Worm (Caenorhabditis elegans) whole organism, late embryonic: ENCODE data around the gene C16C8.26.

Source experiments
- C08G9.2 ChIP-seq: sonication (generic microtip); optimal IDR thresholded peaks from 2 replicates; lab custom pipeline; 2016; ENCODE audit warnings: mild to moderate bottlenecking, missing genetic modification characterization, moderate library complexity, missing compliant biosample characterization
- F13H6.1 ChIP-seq: sonication (generic microtip); optimal IDR thresholded peaks from 2 replicates; lab custom pipeline; 2016; ENCODE audit warnings: missing genetic modification characterization, missing compliant biosample characterization
- K09A11.1 ChIP-seq: sonication (generic microtip); optimal IDR thresholded peaks from 2 replicates; lab custom pipeline; 2017; ENCODE audit warnings: antibody characterized with exemption, mild to moderate bottlenecking, missing genetic modification characterization, missing compliant biosample characterization; ENCODE audit not compliant: insufficient read depth
- Y22D7AL.16 ChIP-seq: sonication (generic microtip); optimal IDR thresholded peaks from 2 replicates; lab custom pipeline; 2016; ENCODE audit warnings: missing genetic modification characterization, missing compliant biosample characterization
- ahr-1 ChIP-seq: sonication (generic microtip); optimal IDR thresholded peaks from 2 replicates; lab custom pipeline; 2016; ENCODE audit warnings: missing genetic modification characterization, missing compliant biosample characterization
- ceh-18 ChIP-seq: sonication (generic microtip); optimal IDR thresholded peaks from 2 replicates; lab custom pipeline; 2016; ENCODE audit warnings: missing genetic modification characterization, missing compliant biosample characterization
- ceh-19 ChIP-seq: fragments of 200-800 bp; sonication (Bioruptor generic); optimal IDR thresholded peaks from 2 replicates; lab custom pipeline; 2018; ENCODE audit warnings: mild to moderate bottlenecking, missing genetic modification characterization, missing compliant biosample characterization
- ceh-2 ChIP-seq: sonication (generic microtip); optimal IDR thresholded peaks from 2 replicates; lab custom pipeline; 2016; ENCODE audit warnings: missing genotype, missing genetic modification characterization, missing compliant biosample characterization
- ceh-24 ChIP-seq: sonication (generic microtip); optimal IDR thresholded peaks from 2 replicates; lab custom pipeline; 2016; ENCODE audit warnings: mild to moderate bottlenecking, missing genetic modification characterization, missing compliant biosample characterization
- ceh-48 ChIP-seq: sonication (generic microtip); optimal IDR thresholded peaks from 2 replicates; lab custom pipeline; 2016; ENCODE audit warnings: missing genetic modification characterization, inconsistent platforms, missing compliant biosample characterization
- ceh-6 ChIP-seq: fragments of 200-800 bp; sonication (Bioruptor generic); optimal IDR thresholded peaks from 2 replicates; lab custom pipeline; 2018; ENCODE audit warnings: mild to moderate bottlenecking, missing genetic modification characterization, missing compliant biosample characterization
- dmd-4 ChIP-seq: sonication (generic microtip); optimal IDR thresholded peaks from 2 replicates; lab custom pipeline; 2016; ENCODE audit warnings: borderline replicate concordance, missing genetic modification characterization, missing compliant biosample characterization
- dve-1 ChIP-seq: sonication (generic microtip); optimal IDR thresholded peaks from 2 replicates; lab custom pipeline; 2017; ENCODE audit warnings: antibody characterized with exemption, mild to moderate bottlenecking, missing genetic modification characterization, missing compliant biosample characterization
- elt-4 ChIP-seq: sonication (generic microtip); optimal IDR thresholded peaks from 2 replicates; lab custom pipeline; 2016; ENCODE audit warnings: missing genetic modification characterization, missing compliant biosample characterization
- fax-1 ChIP-seq: sonication (generic microtip); optimal IDR thresholded peaks from 2 replicates; lab custom pipeline; 2016; ENCODE audit warnings: missing genotype, missing genetic modification characterization, missing compliant biosample characterization
- fkh-6 ChIP-seq: sonication (generic microtip); optimal IDR thresholded peaks from 2 replicates; lab custom pipeline; 2016; ENCODE audit warnings: missing genetic modification characterization, missing compliant biosample characterization
- gmeb-2 ChIP-seq: sonication (generic microtip); optimal IDR thresholded peaks from 2 replicates; lab custom pipeline; 2016; ENCODE audit warnings: missing genetic modification characterization, inconsistent platforms, missing compliant biosample characterization
- hlh-13 ChIP-seq: fragments of 200-800 bp; sonication (Bioruptor generic); optimal IDR thresholded peaks from 2 replicates; lab custom pipeline; 2018; ENCODE audit warnings: mild to moderate bottlenecking, missing genetic modification characterization, missing compliant biosample characterization
- lim-6 ChIP-seq: sonication (generic microtip); optimal IDR thresholded peaks from 2 replicates; lab custom pipeline; 2016; ENCODE audit warnings: missing genetic modification characterization, missing compliant biosample characterization
- lin-11 ChIP-seq: fragments of 200-800 bp; sonication (Bioruptor generic); optimal IDR thresholded peaks from 2 replicates; lab custom pipeline; 2018; ENCODE audit warnings: mild to moderate bottlenecking, missing genetic modification characterization, missing compliant biosample characterization
- madf-2 ChIP-seq: sonication (generic microtip); optimal IDR thresholded peaks from 2 replicates; lab custom pipeline; 2017; ENCODE audit warnings: missing genetic modification characterization, missing compliant biosample characterization
- mec-3 ChIP-seq: sonication (generic microtip); optimal IDR thresholded peaks from 2 replicates; lab custom pipeline; 2016; ENCODE audit warnings: borderline replicate concordance, missing genetic modification characterization, missing compliant biosample characterization
- nhr-11 ChIP-seq: fragments of 150-350 bp; optimal IDR thresholded peaks from 2 replicates; lab custom pipeline; 2014; ENCODE audit warnings: missing biosample characterization, missing genetic modification characterization
- odd-2 ChIP-seq: sonication (generic microtip); optimal IDR thresholded peaks from 2 replicates; lab custom pipeline; 2017; ENCODE audit warnings: antibody characterized with exemption, mild to moderate bottlenecking, missing genetic modification characterization, missing compliant biosample characterization
- pag-3 ChIP-seq: sonication (generic microtip); optimal IDR thresholded peaks from 2 replicates; lab custom pipeline; 2016; ENCODE audit warnings: missing compliant biosample characterization, missing genetic modification characterization, borderline replicate concordance
- pha-2 ChIP-seq: sonication (generic microtip); optimal IDR thresholded peaks from 2 replicates; lab custom pipeline; 2017; ENCODE audit warnings: mild to moderate bottlenecking, missing genetic modification characterization, missing compliant biosample characterization
- pha-4 ChIP-seq: fragments of 150-350 bp; optimal IDR thresholded peaks from 2 replicates; lab custom pipeline; 2018; ENCODE audit warnings: missing biosample characterization, missing genetic modification reagents, missing genetic modification characterization
- pros-1 ChIP-seq: fragments of 150-350 bp; optimal IDR thresholded peaks from 2 replicates; lab custom pipeline; 2014; ENCODE audit warnings: missing biosample characterization, missing genetic modification reagents, missing genetic modification characterization
- rnt-1 ChIP-seq: sonication (generic microtip); optimal IDR thresholded peaks from 2 replicates; lab custom pipeline; 2016; ENCODE audit warnings: missing genetic modification characterization, missing compliant biosample characterization
- sdc-2 ChIP-seq: sonication (generic microtip); optimal IDR thresholded peaks from 2 replicates; lab custom pipeline; 2016; ENCODE audit warnings: missing genotype, missing genetic modification characterization, missing compliant biosample characterization
- sox-4 ChIP-seq: sonication (generic microtip); optimal IDR thresholded peaks from 2 replicates; lab custom pipeline; 2017; ENCODE audit warnings: mild to moderate bottlenecking, missing genetic modification characterization, inconsistent platforms, missing compliant biosample characterization
- tbx-2 ChIP-seq: sonication (generic microtip); optimal IDR thresholded peaks from 2 replicates; lab custom pipeline; 2016; ENCODE audit warnings: missing genetic modification characterization, missing compliant biosample characterization
- unc-42 ChIP-seq: sonication (generic microtip); optimal IDR thresholded peaks from 2 replicates; lab custom pipeline; 2016; ENCODE audit warnings: missing genotype, missing genetic modification characterization, missing compliant biosample characterization
- unc-86 ChIP-seq: sonication (generic microtip); optimal IDR thresholded peaks from 2 replicates; lab custom pipeline; 2016; ENCODE audit warnings: missing genetic modification characterization, missing compliant biosample characterization
- zip-5 ChIP-seq: sonication (generic microtip); optimal IDR thresholded peaks from 2 replicates; lab custom pipeline; 2016; ENCODE audit warnings: missing genetic modification characterization, missing compliant biosample characterization
- ztf-16 ChIP-seq: sonication (generic microtip); optimal IDR thresholded peaks from 2 replicates; lab custom pipeline; 2017; ENCODE audit warnings: missing genetic modification characterization, missing compliant biosample characterization

The C16C8.26 gene

DNA sequence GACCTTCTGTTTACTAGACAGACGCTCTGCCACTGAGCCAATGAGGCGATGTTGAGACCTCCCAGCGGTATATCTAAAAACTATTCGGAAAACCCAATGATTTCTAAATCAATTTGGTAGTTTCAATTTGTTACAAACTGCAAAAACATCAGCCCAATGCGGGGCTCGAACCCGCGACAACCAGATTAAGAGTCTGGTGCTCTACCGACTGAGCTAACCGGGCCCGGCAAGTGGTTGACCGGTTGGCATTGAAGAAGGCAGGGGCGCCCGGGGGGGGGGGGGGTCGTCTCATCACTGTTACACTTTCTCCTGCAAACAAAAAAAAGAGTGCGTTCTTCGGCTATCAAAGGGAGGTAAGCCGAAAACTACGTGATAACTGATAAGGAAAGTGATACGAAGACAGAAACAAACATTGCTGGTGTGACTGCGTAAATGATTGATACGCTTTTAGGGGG lies 18.8 kb downstream of the C16C8.26 start (continued):
- TF ChIP-seq ceh-2 (tag; lab: Kevin White, UChicago) (peak; percentile 40), ceh-19 (GFP tag; lab: Kevin White, UChicago) (peak; percentile 16), dve-1 (peak; percentile 30), F13H6.1 (tag; lab: Kevin White, UChicago) (no peak), dmd-4 (tag; lab: Kevin White, UChicago) (peak; percentile 31), madf-2 (peak; percentile 19), unc-86 (no peak), tbx-2 (tag; lab: Kevin White, UChicago) (peak; percentile 8), gmeb-2 (peak; percentile 59), ceh-24 (tag; lab: Kevin White, UChicago) (no peak)
- TF ChIP-seq, all 69 proteins: peak for 27

DNA sequence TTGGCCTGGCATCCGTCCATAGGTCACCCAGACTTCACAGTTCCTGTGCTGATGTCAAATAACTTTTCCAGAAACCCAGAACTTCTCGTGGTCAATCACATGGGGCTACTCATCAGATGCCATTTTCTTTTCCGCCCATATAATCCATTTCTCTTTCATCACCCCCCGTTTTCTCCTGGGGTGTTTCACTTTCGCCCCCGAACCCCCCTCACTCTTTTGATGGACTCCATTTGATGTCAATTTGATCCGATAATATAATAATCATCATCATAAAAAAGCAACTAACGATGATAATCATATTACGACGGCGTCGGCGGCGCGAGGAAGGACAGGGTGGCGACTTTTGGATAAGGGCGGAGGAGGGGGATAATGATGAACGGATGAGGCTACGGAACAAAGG lies 19.8 kb downstream of the C16C8.26 start:
- no peak for TF ChIP-seq nhr-11 (tag; lab: Kevin White, UChicago)
- TF ChIP-seq ceh-6 (GFP tag; lab: Kevin White, UChicago), result no peak
- TF ChIP-seq ceh-18 (tag; lab: Kevin White, UChicago), result no peak

DNA sequence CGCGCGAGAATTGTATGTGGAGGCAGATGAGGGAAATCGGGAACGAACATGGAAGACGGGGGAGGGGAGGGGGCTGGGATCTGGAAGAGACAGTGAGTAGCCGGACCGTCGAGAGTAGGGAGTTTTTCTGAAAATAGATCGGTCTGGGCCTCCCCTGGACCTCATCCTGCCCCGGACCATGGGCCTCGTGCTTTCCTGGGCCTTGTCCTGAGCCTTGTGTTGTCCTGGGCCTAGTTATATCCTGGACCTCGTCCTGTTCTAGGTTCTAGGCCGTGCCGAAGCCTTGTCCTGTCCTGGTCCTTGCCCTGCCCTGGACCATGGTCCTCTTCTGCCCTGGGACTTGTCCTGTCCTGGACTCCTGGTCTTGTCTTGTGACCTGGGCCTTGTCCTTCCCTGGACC lies 20.7 kb downstream of the C16C8.26 start:
- no peak for TF ChIP-seq C08G9.2 (tag; lab: Kevin White, UChicago)
- no peak for TF ChIP-seq madf-2
- TF ChIP-seq pha-2 (tag; lab: Kevin White, UChicago), result no peak
- TF ChIP-seq odd-2, result no peak
- no peak for TF ChIP-seq mec-3 (tag; lab: Kevin White, UChicago)
- no peak for TF ChIP-seq ceh-48
- TF ChIP-seq fkh-6 (tag; lab: Kevin White, UChicago), result no peak
- no peak for TF ChIP-seq K09A11.1 (tag; lab: Kevin White, UChicago)
- TF ChIP-seq ztf-16 (tag; lab: Kevin White, UChicago), result no peak
- no peak for TF ChIP-seq rnt-1

DNA sequence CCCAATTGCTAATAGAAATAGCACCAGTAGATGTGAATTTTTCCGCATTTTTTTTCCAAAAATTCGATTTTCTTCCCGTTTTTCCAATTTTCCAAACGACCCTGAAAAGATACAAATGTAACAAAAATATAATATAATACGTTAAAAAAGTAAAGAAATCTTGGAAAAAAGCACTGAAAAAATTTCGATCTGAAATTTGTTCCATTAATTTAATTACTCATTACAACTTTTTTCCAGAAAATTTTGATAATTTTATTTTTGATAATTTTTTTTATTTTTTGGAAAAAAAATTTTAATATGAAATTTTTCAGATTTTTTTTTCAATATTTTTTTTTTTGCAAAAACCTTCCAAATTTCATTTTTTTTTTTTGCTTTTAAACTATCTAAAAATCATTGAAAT lies 21.7 kb downstream of the C16C8.26 start, which contains the start of gene skpo-2:
Gene skpo-2, minus strand, starts transcription at position 101 of the 400 bp plus-strand sequence.
- no peak for TF ChIP-seq sox-4 (tag; lab: Kevin White, UChicago)
- no peak for TF ChIP-seq ahr-1
- no peak for TF ChIP-seq elt-4 (tag; lab: Kevin White, UChicago)
- no peak for TF ChIP-seq pha-4 (tag; lab: Kevin White, UChicago)
- TF ChIP-seq hlh-13 (GFP tag; lab: Kevin White, UChicago), result no peak
- no peak for TF ChIP-seq unc-42
- no peak for TF ChIP-seq pros-1 (tag; lab: Kevin White, UChicago)
- no peak for TF ChIP-seq C08G9.2 (tag; lab: Kevin White, UChicago)
- no peak for TF ChIP-seq gmeb-2
- TF ChIP-seq fax-1, result no peak
- no peak for TF ChIP-seq sdc-2 (tag; lab: Kevin White, UChicago)
- TF ChIP-seq lim-6 (tag; lab: Kevin White, UChicago), result no peak
- TF ChIP-seq mec-3 (tag; lab: Kevin White, UChicago), result no peak
- no peak for TF ChIP-seq rnt-1

DNA sequence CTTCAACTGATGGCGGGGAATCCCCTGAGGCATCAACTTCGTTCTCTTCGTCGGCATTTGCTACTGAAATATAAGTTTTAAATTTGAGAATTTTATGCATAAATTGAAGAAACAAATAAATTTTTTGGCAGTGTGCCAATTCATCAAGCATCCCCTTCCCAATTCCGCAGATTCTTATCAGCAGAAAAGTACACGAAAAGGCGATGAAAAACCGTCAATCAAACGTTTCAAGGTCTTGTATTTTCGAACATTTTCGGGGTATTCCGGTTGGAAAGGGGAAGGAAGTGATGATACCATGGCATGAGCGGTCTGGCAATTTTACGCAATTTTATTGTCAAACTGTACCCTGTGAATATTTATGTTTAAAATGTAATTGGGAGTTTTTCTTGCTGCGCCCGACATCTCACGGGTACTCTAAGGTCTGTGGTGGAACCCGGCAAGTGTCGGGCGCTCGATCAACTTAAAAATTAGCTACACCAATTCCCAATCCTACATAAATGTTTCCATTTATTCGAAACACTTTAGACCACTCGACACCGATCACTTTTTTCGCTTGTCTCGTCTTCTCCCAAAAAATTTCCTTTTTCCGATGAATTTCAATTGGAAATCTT lies 23.1 kb downstream of the C16C8.26 start:
- TF ChIP-seq zip-5 (tag; lab: Kevin White, UChicago) (no peak), fax-1 (no peak), unc-86 (no peak), pha-2 (tag; lab: Kevin White, UChicago) (no peak), lim-6 (tag; lab: Kevin White, UChicago) (no peak), ceh-2 (tag; lab: Kevin White, UChicago) (no peak), K09A11.1 (tag; lab: Kevin White, UChicago) (no peak), hlh-13 (GFP tag; lab: Kevin White, UChicago) (no peak), madf-2 (no peak), pag-3 (tag; lab: Kevin White, UChicago) (no peak), Y22D7AL.16 (tag; lab: Kevin White, UChicago) (no peak), lin-11 (no peak), C08G9.2 (tag; lab: Kevin White, UChicago) (no peak), unc-42 (no peak)
